Worm (Caenorhabditis elegans): ENCODE measurements around the gene zig-5.

- TF ChIP-seq egl-27 (tag; optimal IDR thresholded peaks at IDR 0.05): no peak
- TF ChIP-seq fos-1 (tag; optimal IDR thresholded peaks at IDR 0.05): no peak
- no peak for TF ChIP-seq ztf-4 (tag; optimal IDR thresholded peaks at IDR 0.05)
- TF ChIP-seq pag-3 (tag; optimal IDR thresholded peaks at IDR 0.05; ENCODE audit: borderline replicate concordance, insufficient read depth): no peak
These were observed 33.3 kb downstream of the zig-5 start, which contains the start of gene vab-7 for ce11 chrIII:10920044-10920443.
